Fruit fly (Drosophila melanogaster) ovary, adult (tissue): ENCODE measurements around the gene CG9377.
A peak's percentile ranks its signal among the peaks of the same experiment; 100 is the strongest.

Experiments
- CG17801 ChIP-seq: fragments of 200-800 bp; optimal IDR thresholded peaks from 2 replicates; lab custom pipeline; 2019; ENCODE audit warnings: missing biosample characterization, mild to moderate bottlenecking, missing genetic modification characterization, moderate library complexity; ENCODE audit not compliant: partially characterized antibody

CG9377 gene

dm6 chr2L:13366109-13366747 is 4.9 kb upstream of the CG9377 start, which contains the start of the genes Nnp-1 and Grx3:
Gene Nnp-1, minus strand, starts transcription at chr2L:13366189.
Gene Grx3, plus strand, starts transcription at chr2L:13366447.
- TF ChIP-seq CG17801: peak; percentile 65

DNA sequence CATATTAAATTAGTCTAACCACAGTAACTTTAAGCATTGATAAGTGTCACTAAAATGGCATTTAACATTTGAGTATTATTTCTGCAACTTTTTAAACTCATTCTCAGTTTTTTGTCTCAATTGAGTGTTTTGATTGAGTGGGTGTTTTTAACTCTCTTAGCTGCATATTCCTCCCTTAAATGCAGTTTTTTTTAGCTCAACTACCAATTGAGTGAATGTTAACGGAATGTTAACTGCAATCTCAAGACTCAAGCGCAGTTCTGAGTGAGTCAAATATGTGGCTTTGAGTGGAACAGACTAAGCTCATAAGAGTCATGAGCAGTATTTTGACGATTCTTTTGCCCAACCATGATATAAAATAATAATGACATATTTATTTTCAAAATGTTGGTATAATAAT is 1.6 kb upstream of the CG9377 start:
- no peak for TF ChIP-seq CG17801

DNA sequence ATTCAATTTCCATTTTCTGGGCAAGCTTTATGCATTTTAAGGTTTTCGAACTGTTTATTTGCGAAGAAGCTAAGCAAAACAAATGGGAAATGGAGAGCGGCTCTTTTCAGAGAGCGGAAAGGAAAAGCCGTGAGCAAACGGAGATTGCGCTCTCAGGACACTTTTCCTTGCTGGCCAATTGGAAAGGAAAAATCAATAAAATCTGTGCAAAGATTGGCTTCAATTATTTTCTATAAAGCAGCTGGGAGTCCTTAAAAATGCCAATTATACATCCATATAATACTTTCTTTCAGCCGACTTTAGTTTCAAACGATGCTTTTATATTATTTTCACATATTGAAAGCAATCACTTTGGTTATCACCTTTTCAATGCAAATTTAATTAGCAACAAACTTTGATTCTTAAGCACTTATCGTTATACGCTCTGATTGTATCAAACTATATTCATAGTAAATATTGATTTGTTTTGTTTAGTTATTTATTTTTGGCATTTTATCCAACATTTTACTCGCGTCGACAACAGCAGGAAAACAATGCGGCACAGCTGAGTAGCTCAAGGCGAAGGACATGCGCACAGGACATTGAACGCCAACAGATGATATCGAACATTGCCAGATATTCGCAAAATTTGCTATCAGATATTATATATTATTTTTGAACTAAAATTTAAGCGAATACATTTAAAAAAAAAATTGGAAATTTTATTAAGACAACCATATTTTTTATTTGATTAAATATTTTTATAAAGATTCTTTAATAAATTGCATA is 6.6 kb downstream of the CG9377 start, which contains the start of gene CG9395:
Gene CG9395, minus strand, starts transcription at position 494 of the 768 bp plus-strand sequence.
- no peak for TF ChIP-seq CG17801

DNA sequence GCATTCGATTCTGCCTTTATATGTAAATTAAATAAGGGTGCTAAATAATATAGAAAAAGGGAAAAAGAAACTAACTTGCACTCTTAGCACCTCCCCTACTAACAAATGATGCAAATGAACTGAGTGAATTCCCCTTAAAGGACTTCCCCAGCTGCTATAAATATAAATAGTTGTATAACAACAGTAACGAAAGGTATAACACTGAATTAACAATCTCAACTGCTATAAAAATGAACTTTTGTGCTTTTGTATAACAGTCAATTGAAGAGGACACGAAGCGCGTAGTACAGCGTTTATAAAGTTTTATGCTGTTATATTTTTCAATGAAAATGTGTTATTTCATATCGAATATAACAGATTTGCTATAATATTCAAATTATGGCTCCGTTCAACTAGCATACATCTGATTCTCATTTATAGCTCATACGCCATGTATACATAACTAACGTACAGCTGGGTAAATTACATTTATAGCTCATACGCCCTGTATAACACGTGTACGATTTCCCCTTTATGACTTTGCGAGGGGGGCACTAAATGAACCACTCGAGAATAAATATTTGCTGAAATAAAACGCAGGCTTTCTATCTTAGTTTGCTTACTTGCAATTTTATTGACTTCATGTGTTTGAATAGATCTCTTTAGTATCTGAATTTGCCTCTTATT is 12.0 kb downstream of the CG9377 start:
- TF ChIP-seq CG17801: no peak

DNA sequence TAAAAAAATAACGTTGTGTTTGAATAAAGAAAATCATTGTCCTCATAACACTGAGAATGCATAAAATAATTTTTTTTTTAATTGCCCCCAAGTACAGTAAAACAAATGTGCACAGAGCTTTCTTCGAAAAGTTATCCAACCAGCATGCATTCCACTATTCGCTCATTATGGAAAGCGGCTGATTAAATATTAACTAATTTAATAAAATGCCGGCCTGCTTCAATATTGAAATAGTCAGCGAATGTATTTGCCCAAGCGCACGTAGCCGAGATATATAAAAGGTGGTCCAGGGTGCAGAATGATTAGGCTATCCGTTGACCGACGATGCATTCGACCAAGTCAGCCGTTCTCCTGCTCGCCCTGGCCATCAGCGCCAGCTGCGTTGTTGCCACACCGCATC is 13.9 kb downstream of the CG9377 start, which contains the start of gene CG16826:
Gene CG16826, plus strand, starts transcription at position 301 of the 400 bp plus-strand sequence.
- TF ChIP-seq CG17801: no peak

DNA sequence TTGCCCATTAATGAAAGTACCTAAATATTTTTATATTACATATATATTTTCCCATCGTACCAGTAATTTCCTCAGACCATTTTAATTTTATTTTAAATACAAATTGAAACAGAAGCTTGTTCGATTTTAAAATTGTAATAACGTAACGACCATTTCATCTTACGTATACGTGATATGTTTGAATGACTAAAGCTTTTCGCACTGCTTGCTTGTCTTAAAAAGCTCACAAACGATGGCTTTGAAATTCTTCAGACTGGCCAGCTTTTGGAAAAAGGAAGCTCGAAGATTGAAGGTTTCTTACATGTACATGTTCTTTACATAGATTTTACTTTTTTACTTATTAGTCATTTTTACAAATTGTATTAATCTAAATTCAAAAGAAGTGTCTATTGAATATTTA is 28.6 kb downstream of the CG9377 start:
- no peak for TF ChIP-seq CG17801

dm6 chr2L:13331868-13332544 is 29.4 kb downstream of the CG9377 start:
- TF ChIP-seq CG17801: no peak

- TF ChIP-seq CG17801: no peak
Observed at dm6 chr2L:13331021-13331420, 30.3 kb downstream of the CG9377 start, which contains the start of gene hbt. Gene hbt, minus strand, starts transcription at chr2L:13331121.

DNA sequence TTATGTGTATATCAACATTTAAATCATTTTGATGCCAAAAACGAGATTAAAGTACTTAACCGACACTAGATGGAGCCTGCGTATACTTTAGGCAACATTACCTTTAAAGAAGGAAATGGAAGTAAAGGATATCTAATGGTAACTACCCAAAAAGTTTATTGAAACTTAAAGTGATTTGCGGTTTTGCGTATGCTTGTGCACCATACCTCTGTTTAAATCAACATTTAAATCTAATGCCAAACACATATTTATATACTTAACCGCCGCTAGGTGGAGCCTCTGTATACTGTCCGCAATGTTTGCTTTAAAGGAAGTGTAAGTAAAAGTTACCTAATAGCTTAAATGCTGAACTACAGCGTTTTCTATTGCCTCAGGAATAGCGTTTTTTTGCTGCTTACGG is 35.5 kb downstream of the CG9377 start:
- no peak for TF ChIP-seq CG17801
